In the genomic region with DNA sequence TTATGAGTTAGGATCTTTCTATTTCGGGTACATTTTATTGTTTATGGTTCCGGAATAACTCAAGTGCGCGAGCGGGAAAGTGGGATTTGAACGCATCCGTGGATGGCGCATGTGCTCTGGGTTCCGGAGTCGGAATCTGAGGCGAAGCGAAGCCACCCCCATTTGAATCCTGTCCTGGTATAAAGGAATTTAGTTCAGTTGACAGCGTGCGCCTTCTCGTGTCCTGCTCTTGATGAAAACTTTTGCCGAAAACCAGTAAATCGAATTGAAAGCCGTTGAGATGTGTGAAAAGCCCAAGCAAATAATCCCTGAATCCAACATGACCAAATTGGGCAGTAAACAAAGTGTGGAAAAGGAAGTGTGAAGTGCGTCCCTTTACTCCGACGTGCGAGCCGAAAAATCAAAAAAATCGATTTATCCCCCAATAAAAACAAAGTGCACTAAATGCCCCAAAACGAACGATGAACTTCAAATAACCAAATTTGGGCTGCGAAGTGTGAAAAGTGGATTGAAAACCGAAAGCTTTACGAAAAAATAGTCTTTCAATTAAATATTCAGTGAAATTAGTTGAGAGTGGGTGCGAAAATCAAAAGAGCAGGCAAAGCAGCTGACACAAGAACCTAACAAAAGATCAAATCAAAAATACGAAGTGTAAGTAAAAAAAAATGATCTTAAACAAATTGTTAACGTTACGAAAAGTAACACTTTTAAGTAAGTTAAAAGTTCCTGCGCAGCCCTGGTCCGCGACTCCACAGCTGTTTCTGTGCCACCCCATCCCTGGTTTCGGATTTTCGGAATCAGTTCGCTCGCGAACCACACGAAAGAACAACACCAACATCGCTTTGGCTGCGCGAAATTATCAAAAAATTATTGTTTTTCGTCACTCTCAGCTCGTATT, we compare ENCODE assay signal across 6 fruit fly cellular contexts.
TF ChIP-seq lines count a peak whose summit lies in the region.

Lar (plus strand) TSS at position 188 of the 898 bp plus-strand sequence.

- TF ChIP-seq CTCF in S2 (optimal IDR thresholded peaks at IDR 0.05; lab: Kevin White, UChicago) = peak; percentile 7 to 28
- no peak for TF ChIP-seq CTCF in whole organism, embryonic (GFP tag; optimal IDR thresholded peaks at IDR 0.05; lab: Kevin White, UChicago)

TF ChIP-seq in whole organism, adult, 20 proteins besides CTCF, POLR2A, EP300 and RAD21 (continues in another document):
- peak; percentile 1 for TF ChIP-seq pad (GFP tag; optimal IDR thresholded peaks at IDR 0.05; lab: Kevin White, UChicago)
- TF ChIP-seq tj (GFP tag; optimal IDR thresholded peaks at IDR 0.05; lab: Kevin White, UChicago) = peak; percentile 43
- no peak for TF ChIP-seq cnc (optimal IDR thresholded peaks at IDR 0.05; lab: Kevin White, UChicago)
- TF ChIP-seq CG1620 (GFP tag; optimal IDR thresholded peaks at IDR 0.05; lab: Kevin White, UChicago) = no peak
- TF ChIP-seq Crg-1 (GFP tag; optimal IDR thresholded peaks at IDR 0.05; lab: Kevin White, UChicago) = peak; percentile 60
- peak; percentile 38 for TF ChIP-seq Mnt (GFP tag; optimal IDR thresholded peaks at IDR 0.05; lab: Kevin White, UChicago)
- TF ChIP-seq Hr96 (GFP tag; optimal IDR thresholded peaks at IDR 0.05; lab: Kevin White, UChicago) = peak; percentile 47
- TF ChIP-seq bab1 (GFP tag; optimal IDR thresholded peaks at IDR 0.05; lab: Kevin White, UChicago) = peak; percentile 27
- peak; percentile 56 for TF ChIP-seq toe (GFP tag; optimal IDR thresholded peaks at IDR 0.05; lab: Kevin White, UChicago)
- peak; percentile 61 for TF ChIP-seq CG11617 (GFP tag; optimal IDR thresholded peaks at IDR 0.05; lab: Kevin White, UChicago)
- peak; percentile 32 for TF ChIP-seq CG33017 (tag; optimal IDR thresholded peaks at IDR 0.05; lab: Kevin White, UChicago)
- peak; percentile 63 for TF ChIP-seq CG7101 (tag; optimal IDR thresholded peaks at IDR 0.05; lab: Kevin White, UChicago)
- TF ChIP-seq CG12768 (GFP tag; optimal IDR thresholded peaks at IDR 0.05; lab: Kevin White, UChicago) = peak; percentile 46
- no peak for TF ChIP-seq CG5204 (GFP tag; optimal IDR thresholded peaks at IDR 0.05; lab: Kevin White, UChicago)
- TF ChIP-seq CG7045 (GFP tag; optimal IDR thresholded peaks at IDR 0.05; lab: Kevin White, UChicago) = peak; percentile 34

TF ChIP-seq in whole organism, embryonic, 481 proteins besides CTCF, POLR2A, EP300 and RAD21 (continues in another document):
- TF ChIP-seq H15 (GFP tag; IDR thresholded peaks at IDR 0.05; lab: Robert Waterston, UW) = 0 out of 3 replicates have a peak, but pooled peaks have one; percentile 9
- no peak for TF ChIP-seq usp (GFP tag; optimal IDR thresholded peaks at IDR 0.05; lab: Kevin White, UChicago)
- no peak for TF ChIP-seq rib (GFP tag; IDR thresholded peaks at IDR 0.05; lab: Robert Waterston, UW)
- TF ChIP-seq CG33557 (GFP tag; optimal IDR thresholded peaks at IDR 0.05; lab: Kevin White, UChicago) = no peak
- no peak for TF ChIP-seq CG31388 (GFP tag; optimal IDR thresholded peaks at IDR 0.05; lab: Kevin White, UChicago)
- TF ChIP-seq pb (GFP tag; optimal IDR thresholded peaks at IDR 0.05; lab: Kevin White, UChicago) = peak; percentile 23
- peak; percentile 75 for TF ChIP-seq vvl (GFP tag; IDR thresholded peaks at IDR 0.05; lab: Robert Waterston, UW)
- no peak for TF ChIP-seq br (optimal IDR thresholded peaks at IDR 0.05; lab: Kevin White, UChicago)
- TF ChIP-seq CG32772 (GFP tag; IDR thresholded peaks at IDR 0.05; lab: Robert Waterston, UW) = peak; percentile 44; the same call in 1 of the 2 replicates
- TF ChIP-seq D (optimal IDR thresholded peaks at IDR 0.05; lab: Kevin White, UChicago) = no peak
- peak; percentile 1 for TF ChIP-seq D (GFP tag; optimal IDR thresholded peaks at IDR 0.05; lab: Kevin White, UChicago)
- peak; percentile 39 for TF ChIP-seq Mes4 (GFP tag; optimal IDR thresholded peaks at IDR 0.05; lab: Kevin White, UChicago)
- no peak for TF ChIP-seq corto (GFP tag; optimal IDR thresholded peaks at IDR 0.05; lab: Kevin White, UChicago)
- TF ChIP-seq crp (GFP tag; optimal IDR thresholded peaks at IDR 0.05; lab: Kevin White, UChicago) = peak; percentile 84 to 96
- TF ChIP-seq stc (GFP tag; IDR thresholded peaks at IDR 0.05; lab: Robert Waterston, UW) = peak; percentile 35; the same call in 1 of the 2 replicates
- no peak for TF ChIP-seq run (tag; optimal IDR thresholded peaks at IDR 0.05; lab: Kevin White, UChicago)

TF ChIP-seq in whole organism, prepupa, 60 proteins besides CTCF, POLR2A, EP300 and RAD21 (continues in another document):
- TF ChIP-seq vri (GFP tag; optimal IDR thresholded peaks at IDR 0.05; lab: Kevin White, UChicago) (no peak), CG9139 (GFP tag; optimal IDR thresholded peaks at IDR 0.05; lab: Kevin White, UChicago) (no peak), esn (GFP tag; optimal IDR thresholded peaks at IDR 0.05; lab: Kevin White, UChicago) (peak; percentile 56), CG3919 (GFP tag; optimal IDR thresholded peaks at IDR 0.05; lab: Kevin White, UChicago) (peak; percentile 70), Hr4 (GFP tag; optimal IDR thresholded peaks at IDR 0.05; lab: Kevin White, UChicago) (peak; percentile 59), CG11294 (GFP tag; IDR thresholded peaks at IDR 0.05; lab: Robert Waterston, UW) (no peak), Met (GFP tag; optimal IDR thresholded peaks at IDR 0.05; lab: Kevin White, UChicago) (peak; percentile 55), acj6 (GFP tag; optimal IDR thresholded peaks at IDR 0.05; lab: Kevin White, UChicago) (peak; percentile 58), CG10669 (GFP tag; optimal IDR thresholded peaks at IDR 0.05; lab: Kevin White, UChicago) (peak; percentile 22), Sox14 (GFP tag; optimal IDR thresholded peaks at IDR 0.05; lab: Kevin White, UChicago) (peak; percentile 59), CG8319 (GFP tag; optimal IDR thresholded peaks at IDR 0.05; lab: Kevin White, UChicago) (no peak), ss (GFP tag; optimal IDR thresholded peaks at IDR 0.05; lab: Kevin White, UChicago) (no peak), CG6854 (GFP tag; optimal IDR thresholded peaks at IDR 0.05; lab: Kevin White, UChicago) (no peak), CG31627 (GFP tag; optimal IDR thresholded peaks at IDR 0.05; lab: Kevin White, UChicago) (peak; percentile 67), CG7368 (GFP tag; optimal IDR thresholded peaks at IDR 0.05; lab: Kevin White, UChicago) (peak; percentile 36), Hr39 (GFP tag; optimal IDR thresholded peaks at IDR 0.05; lab: Kevin White, UChicago) (peak; percentile 71), Eip75B (GFP tag; optimal IDR thresholded peaks at IDR 0.05; lab: Kevin White, UChicago) (peak; percentile 63)

TF ChIP-seq in whole organism, pupa, 21 proteins besides CTCF, POLR2A, EP300 and RAD21 (continues in another document):
- TF ChIP-seq Pif1A (GFP tag; optimal IDR thresholded peaks at IDR 0.05; lab: Kevin White, UChicago) (no peak), CG9948 (tag; optimal IDR thresholded peaks at IDR 0.05; lab: Kevin White, UChicago) (peak; percentile 32), Snoo (tag; optimal IDR thresholded peaks at IDR 0.05; lab: Kevin White, UChicago) (peak; percentile 23), Pif1B (GFP tag; optimal IDR thresholded peaks at IDR 0.05; lab: Kevin White, UChicago) (peak; percentile 28), gl (tag; optimal IDR thresholded peaks at IDR 0.05; lab: Kevin White, UChicago) (no peak), CG15710 (tag; optimal IDR thresholded peaks at IDR 0.05; lab: Kevin White, UChicago) (peak; percentile 23), CG13204 (GFP tag; optimal IDR thresholded peaks at IDR 0.05; lab: Kevin White, UChicago) (no peak), fd96Ca (GFP tag; IDR thresholded peaks at IDR 0.05; lab: Robert Waterston, UW) (peak; percentile 66; the same call in 2 of the 3 replicates), CG8301 (tag; optimal IDR thresholded peaks at IDR 0.05; lab: Kevin White, UChicago) (peak; percentile 26), EcR (GFP tag; optimal IDR thresholded peaks at IDR 0.05; lab: Kevin White, UChicago) (no peak), CG32121 (GFP tag; IDR thresholded peaks at IDR 0.05; lab: Robert Waterston, UW) (peak; percentile 63), CG4496 (GFP tag; IDR thresholded peaks at IDR 0.05; lab: Robert Waterston, UW) (peak; percentile 65), CG14655 (GFP tag; optimal IDR thresholded peaks at IDR 0.05; lab: Kevin White, UChicago) (no peak), CG34367 (tag; optimal IDR thresholded peaks at IDR 0.05; lab: Kevin White, UChicago) (no peak), rn (GFP tag; IDR thresholded peaks at IDR 0.05; lab: Robert Waterston, UW) (no peak), CG12605 (GFP tag; IDR thresholded peaks at IDR 0.05; lab: Robert Waterston, UW) (0 out of 2 replicates have a peak, but pooled peaks have one; percentile 43), D1 (tag; optimal IDR thresholded peaks at IDR 0.05; lab: Kevin White, UChicago) (no peak), CG10348 (GFP tag; IDR thresholded peaks at IDR 0.05; lab: Robert Waterston, UW) (no peak)

TF ChIP-seq in whole organism, wandering third instar larva, 38 proteins besides CTCF, POLR2A, EP300 and RAD21 (continues in another document):
- TF ChIP-seq usp (GFP tag; optimal IDR thresholded peaks at IDR 0.05; lab: Kevin White, UChicago) (no peak), sage (GFP tag; optimal IDR thresholded peaks at IDR 0.05; lab: Kevin White, UChicago) (no peak), Dif (GFP tag; optimal IDR thresholded peaks at IDR 0.05; lab: Kevin White, UChicago; ENCODE audit: partially characterized antibody) (no peak), tai (GFP tag; optimal IDR thresholded peaks at IDR 0.05; lab: Kevin White, UChicago) (no peak), psq (GFP tag; optimal IDR thresholded peaks at IDR 0.05; lab: Kevin White, UChicago) (peak; percentile 43), woc (GFP tag; optimal IDR thresholded peaks at IDR 0.05; lab: Kevin White, UChicago) (peak; percentile 63), Myc (optimal IDR thresholded peaks at IDR 0.05; lab: Kevin White, UChicago) (no peak), dsf (GFP tag; optimal IDR thresholded peaks at IDR 0.05; lab: Kevin White, UChicago; ENCODE audit: borderline replicate concordance) (no peak), Abd-B (GFP tag; optimal IDR thresholded peaks at IDR 0.05; lab: Kevin White, UChicago) (no peak), N (GFP tag; optimal IDR thresholded peaks at IDR 0.05; lab: Kevin White, UChicago) (no peak), fru (GFP tag; optimal IDR thresholded peaks at IDR 0.05; lab: Kevin White, UChicago) (peak; percentile 61), GATAd (GFP tag; optimal IDR thresholded peaks at IDR 0.05; lab: Kevin White, UChicago) (no peak), Vsx2 (GFP tag; optimal IDR thresholded peaks at IDR 0.05; lab: Kevin White, UChicago; ENCODE audit: partially characterized antibody) (no peak), Hr78 (GFP tag; optimal IDR thresholded peaks at IDR 0.05; lab: Kevin White, UChicago) (no peak), Rel (GFP tag; optimal IDR thresholded peaks at IDR 0.05; lab: Kevin White, UChicago) (no peak), Rel (tag; optimal IDR thresholded peaks at IDR 0.05; lab: Kevin White, UChicago) (peak; percentile 47), ey (GFP tag; optimal IDR thresholded peaks at IDR 0.05; lab: Kevin White, UChicago) (peak; percentile 55), OdsH (GFP tag; optimal IDR thresholded peaks at IDR 0.05; lab: Kevin White, UChicago) (peak; percentile 41), CrebA (GFP tag; optimal IDR thresholded peaks at IDR 0.05; lab: Kevin White, UChicago; ENCODE audit: borderline replicate concordance) (no peak), Hr83 (GFP tag; optimal IDR thresholded peaks at IDR 0.05; lab: Kevin White, UChicago; ENCODE audit: poor library complexity, severe bottlenecking) (peak; percentile 72)
